Worm (Caenorhabditis elegans): Measurements from ENCODE around the gene dnj-7.

Gene dnj-7

DNA sequence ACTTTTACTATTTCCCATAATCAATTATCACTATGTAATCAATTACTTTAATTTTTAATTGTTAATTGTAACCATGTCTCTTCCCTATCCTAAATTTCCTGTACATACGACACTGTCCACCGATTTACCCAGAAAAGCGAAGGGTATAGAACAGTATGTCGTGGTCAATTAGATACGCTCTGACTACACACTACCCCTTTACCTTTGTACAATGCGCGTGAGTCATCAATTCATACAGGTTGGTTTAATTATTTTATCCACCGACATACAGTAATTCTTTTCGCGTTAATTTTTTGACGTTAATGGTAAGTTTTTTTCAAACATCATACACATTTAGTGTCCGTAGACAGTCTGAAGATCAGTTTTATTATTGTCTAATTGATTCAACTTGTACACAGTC, 12.7 kb upstream of the dnj-7 start (continued):
- TF ChIP-seq mec-3 (tag; optimal IDR thresholded peaks at IDR 0.05; ENCODE audit: borderline replicate concordance) = no peak
- TF ChIP-seq zip-5 (tag; optimal IDR thresholded peaks at IDR 0.05) = no peak
- TF ChIP-seq madf-2 (tag; optimal IDR thresholded peaks at IDR 0.05) = no peak
- TF ChIP-seq ceh-2 (tag; optimal IDR thresholded peaks at IDR 0.05) = no peak
- no peak for TF ChIP-seq ceh-24 (tag; optimal IDR thresholded peaks at IDR 0.05)
- no peak for TF ChIP-seq hlh-15 (tag; optimal IDR thresholded peaks at IDR 0.05)
- TF ChIP-seq ceh-6 (GFP tag; optimal IDR thresholded peaks at IDR 0.05) = no peak
- TF ChIP-seq tbx-7 (tag; optimal IDR thresholded peaks at IDR 0.05) = no peak
- no peak for TF ChIP-seq pax-1 (tag; optimal IDR thresholded peaks at IDR 0.05)
- no peak for TF ChIP-seq K09A11.1 (tag; optimal IDR thresholded peaks at IDR 0.05; ENCODE audit: insufficient read depth)
- no peak for TF ChIP-seq elt-4 (tag; optimal IDR thresholded peaks at IDR 0.05)
- TF ChIP-seq eyg-1 (tag; optimal IDR thresholded peaks at IDR 0.05) = no peak
- no peak for TF ChIP-seq lin-11 (tag; optimal IDR thresholded peaks at IDR 0.05)
- TF ChIP-seq T23F11.4 (GFP tag; optimal IDR thresholded peaks at IDR 0.05) = no peak
- TF ChIP-seq dmd-4 (tag; optimal IDR thresholded peaks at IDR 0.05; ENCODE audit: borderline replicate concordance) = no peak
- TF ChIP-seq ttx-3 (tag; optimal IDR thresholded peaks at IDR 0.05) = no peak
- TF ChIP-seq lim-6 (tag; optimal IDR thresholded peaks at IDR 0.05) = no peak
- no peak for TF ChIP-seq pha-2 (tag; optimal IDR thresholded peaks at IDR 0.05)
- TF ChIP-seq odd-2 (tag; optimal IDR thresholded peaks at IDR 0.05) = no peak
- no peak for TF ChIP-seq ahr-1 (tag; optimal IDR thresholded peaks at IDR 0.05)
- no peak for TF ChIP-seq Y22D7AL.16 (tag; optimal IDR thresholded peaks at IDR 0.05)
- TF ChIP-seq C08G9.2 (tag; optimal IDR thresholded peaks at IDR 0.05) = no peak
- no peak for TF ChIP-seq syd-9 (tag; optimal IDR thresholded peaks at IDR 0.05)
- TF ChIP-seq ceh-45 (GFP tag; IDR thresholded peaks at IDR 0.05) = no peak
- TF ChIP-seq pat-9 (tag; optimal IDR thresholded peaks at IDR 0.05) = no peak
- no peak for TF ChIP-seq sox-2 (GFP tag; IDR thresholded peaks at IDR 0.05)
- TF ChIP-seq ceh-48 (tag; optimal IDR thresholded peaks at IDR 0.05) = no peak
- TF ChIP-seq nhr-232 (tag; optimal IDR thresholded peaks at IDR 0.05) = no peak
- no peak for TF ChIP-seq ceh-9 (tag; optimal IDR thresholded peaks at IDR 0.05)

DNA sequence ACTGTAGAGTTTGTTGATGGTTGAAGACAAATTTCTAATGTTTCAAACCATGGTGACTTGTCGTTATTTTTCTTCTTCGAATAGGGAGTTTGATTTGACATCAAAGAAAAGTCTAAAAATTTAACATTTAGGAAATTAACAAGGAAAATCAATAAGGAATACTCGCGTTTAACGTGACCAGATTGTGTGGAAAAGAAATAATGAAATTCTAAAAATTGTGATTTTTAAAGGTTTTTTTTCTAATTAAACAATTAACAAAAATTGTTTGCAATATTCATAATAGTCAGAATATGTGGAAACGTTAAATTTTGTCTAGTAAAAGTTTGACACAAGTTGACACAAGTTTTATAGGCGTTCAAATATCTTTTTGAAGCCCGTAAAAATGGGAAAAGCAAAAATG, 6.8 kb upstream of the dnj-7 start, which contains the start of gene C55B6.4:
Gene C55B6.4 (minus strand): TSS at position 101 of the 400 bp plus-strand sequence.
- no peak for TF ChIP-seq tbx-7 (tag; optimal IDR thresholded peaks at IDR 0.05)
- no peak for TF ChIP-seq hlh-8 (tag; optimal IDR thresholded peaks at IDR 0.05)
- TF ChIP-seq che-1 (tag; optimal IDR thresholded peaks at IDR 0.05) = no peak
- TF ChIP-seq gmeb-2 (tag; optimal IDR thresholded peaks at IDR 0.05) = no peak
- no peak for TF ChIP-seq C38D4.7 (GFP tag; optimal IDR thresholded peaks at IDR 0.05)
- TF ChIP-seq eyg-1 (tag; optimal IDR thresholded peaks at IDR 0.05) = no peak
- TF ChIP-seq pha-4 (tag; optimal IDR thresholded peaks at IDR 0.05) = no peak
- no peak for TF ChIP-seq C08G9.2 (tag; optimal IDR thresholded peaks at IDR 0.05)
- TF ChIP-seq sox-2 (GFP tag; IDR thresholded peaks at IDR 0.05) = no peak
- no peak for TF ChIP-seq K09A11.1 (tag; optimal IDR thresholded peaks at IDR 0.05; ENCODE audit: insufficient read depth)
- no peak for TF ChIP-seq ceh-14 (tag; optimal IDR thresholded peaks at IDR 0.05)

DNA sequence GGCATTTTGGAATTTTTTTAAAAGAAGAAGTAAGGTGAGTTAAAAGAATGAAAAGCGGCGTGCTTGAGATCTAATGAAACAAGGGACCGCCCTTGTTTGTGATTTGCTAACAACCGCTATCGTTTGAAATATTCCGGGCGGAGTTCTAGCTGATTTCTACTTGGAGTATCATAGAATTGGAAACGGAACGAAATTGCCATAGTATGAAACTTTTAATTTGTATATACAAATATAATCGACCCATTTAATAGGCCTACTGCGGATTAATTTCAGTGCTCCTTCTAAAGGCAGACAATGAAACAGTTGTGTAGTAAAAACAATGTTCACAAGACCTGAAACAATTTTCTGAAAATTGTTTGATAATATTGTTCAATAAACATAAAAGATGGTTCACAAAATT, 2.5 kb upstream of the dnj-7 start, which contains the start of gene C55B6.7:
Gene C55B6.7 (minus strand): TSS at position 101 of the 400 bp plus-strand sequence.
- TF ChIP-seq ceh-30 (tag; optimal IDR thresholded peaks at IDR 0.05) = no peak
- no peak for TF ChIP-seq unc-86 (tag; optimal IDR thresholded peaks at IDR 0.05)
- TF ChIP-seq che-1 (tag; optimal IDR thresholded peaks at IDR 0.05) = no peak
- TF ChIP-seq rnt-1 (tag; optimal IDR thresholded peaks at IDR 0.05) = no peak
- no peak for TF ChIP-seq pha-2 (tag; optimal IDR thresholded peaks at IDR 0.05)
- TF ChIP-seq hlh-13 (GFP tag; optimal IDR thresholded peaks at IDR 0.05) = no peak
- TF ChIP-seq ahr-1 (tag; optimal IDR thresholded peaks at IDR 0.05) = no peak
- TF ChIP-seq fkh-10 (GFP tag; optimal IDR thresholded peaks at IDR 0.05) = no peak
- no peak for TF ChIP-seq ref-2 (tag; optimal IDR thresholded peaks at IDR 0.05)
- TF ChIP-seq nfya-1 (tag; optimal IDR thresholded peaks at IDR 0.05) = no peak
- no peak for TF ChIP-seq hlh-15 (tag; optimal IDR thresholded peaks at IDR 0.05)
- TF ChIP-seq tbx-2 (tag; optimal IDR thresholded peaks at IDR 0.05) = no peak
- no peak for TF ChIP-seq ceh-48 (tag; optimal IDR thresholded peaks at IDR 0.05)
- no peak for TF ChIP-seq pqm-1 (tag; optimal IDR thresholded peaks at IDR 0.05)

Data from whole organism, late embryonic.